Worm (Caenorhabditis elegans) whole organism, L1 larva: ENCODE data around the gene K09C4.7.

ENCODE experiments used
- C04F5.9 ChIP-seq: sonication (generic microtip); optimal IDR thresholded peaks from 2 replicates; lab custom pipeline; 2016; ENCODE audit warnings: missing genetic modification characterization, missing compliant biosample characterization
- F16B12.6 ChIP-seq: fragments of 150-350 bp; optimal IDR thresholded peaks from 2 replicates; lab custom pipeline; 2014; ENCODE audit warnings: missing biosample characterization, missing genetic modification characterization
- Y116A8C.19 ChIP-seq: sonication (generic microtip); optimal IDR thresholded peaks from 2 replicates; lab custom pipeline; 2016; ENCODE audit warnings: missing compliant biosample characterization, missing genetic modification characterization, borderline replicate concordance
- aha-1 ChIP-seq: fragments of 150-350 bp; optimal IDR thresholded peaks from 2 replicates; lab custom pipeline; 2014; ENCODE audit warnings: missing biosample characterization, missing genetic modification characterization
- ceh-88 ChIP-seq: fragments of 200-800 bp; sonication (Bioruptor generic); IDR thresholded peaks from 2 replicates; pipeline ENCODE4 v1.3.6; 2022; ENCODE audit warnings: missing genetic modification characterization, missing compliant biosample characterization
- ceh-90 ChIP-seq: sonication (generic microtip); optimal IDR thresholded peaks from 2 replicates; lab custom pipeline; 2016; ENCODE audit warnings: missing genetic modification characterization, missing compliant biosample characterization
- ces-1 ChIP-seq: fragments of 150-350 bp; optimal IDR thresholded peaks from 2 replicates; lab custom pipeline; 2014; ENCODE audit warnings: missing biosample characterization, missing genetic modification reagents, missing genetic modification characterization
- dpl-1 ChIP-seq, 3 experiments: fragments of 150-350 bp in 2 of 3; sonication (generic microtip) in 1 of 3; optimal IDR thresholded peaks; 2 replicates each; lab custom pipeline; 2014 to 2017; ENCODE audit warnings: missing biosample characterization in 3 of 3, missing genetic modification characterization in 3 of 3, missing genetic modification reagents in 3 of 3
- dsc-1 ChIP-seq: sonication (generic microtip); optimal IDR thresholded peaks from 2 replicates; lab custom pipeline; 2016; ENCODE audit warnings: mild to moderate bottlenecking, missing genetic modification characterization, missing compliant biosample characterization
- efl-1 ChIP-seq, 4 experiments: fragments of 150-350 bp; optimal IDR thresholded peaks in 3 of 4; peaks in 1 of 4; 1 replicate in 1 of 4; 2 replicates in 3 of 4; lab custom pipeline; 2014; ENCODE audit warnings: missing biosample characterization in 2 of 4, missing genetic modification characterization in 2 of 4, missing genetic modification reagents in 2 of 4
- efl-3 ChIP-seq: fragments of 200-800 bp; sonication (Bioruptor generic); optimal IDR thresholded peaks from 2 replicates; lab custom pipeline; 2018; ENCODE audit warnings: mild to moderate bottlenecking, missing genetic modification characterization, missing compliant biosample characterization
- fkh-4 ChIP-seq: sonication (generic microtip); optimal IDR thresholded peaks from 2 replicates; lab custom pipeline; 2016; ENCODE audit warnings: missing compliant biosample characterization, missing genetic modification characterization, borderline replicate concordance
- fkh-8 ChIP-seq: sonication (generic microtip); optimal IDR thresholded peaks from 2 replicates; lab custom pipeline; 2016; ENCODE audit warnings: mild to moderate bottlenecking, missing genetic modification characterization, missing compliant biosample characterization
- grh-1 ChIP-seq: fragments of 200-800 bp; sonication (Bioruptor generic); IDR thresholded peaks from 2 replicates; pipeline ENCODE4 v1.3.6; 2022; ENCODE audit warnings: missing genetic modification reagents, missing genetic modification characterization, missing compliant biosample characterization
- hlh-4 ChIP-seq: sonication (generic microtip); optimal IDR thresholded peaks from 2 replicates; lab custom pipeline; 2016; ENCODE audit warnings: mild to moderate bottlenecking, missing genetic modification characterization, missing compliant biosample characterization
- isw-1 ChIP-seq: fragments of 200-800 bp; sonication (Bioruptor generic); IDR thresholded peaks from 2 replicates; pipeline ENCODE4 v1.3.6; 2022; ENCODE audit warnings: missing genetic modification characterization, missing compliant biosample characterization
- jun-1 ChIP-seq: fragments of 150-350 bp; optimal IDR thresholded peaks from 2 replicates; lab custom pipeline; 2014; ENCODE audit warnings: missing biosample characterization, missing genetic modification reagents, missing genetic modification characterization
- lin-14 ChIP-seq: fragments of 200-800 bp; sonication (Bioruptor generic); optimal IDR thresholded peaks from 2 replicates; lab custom pipeline; 2018; ENCODE audit warnings: mild to moderate bottlenecking, missing genetic modification characterization, moderate library complexity, missing compliant biosample characterization
- lin-35 ChIP-seq, 2 experiments: fragments of 150-350 bp; optimal IDR thresholded peaks; 2 replicates each; lab custom pipeline; 2014; ENCODE audit warnings: missing biosample characterization in 2 of 2, missing genetic modification characterization in 2 of 2, missing genetic modification reagents in 2 of 2
- lin-39 ChIP-seq: fragments of 150-350 bp; optimal IDR thresholded peaks from 2 replicates; lab custom pipeline; 2014; ENCODE audit warnings: missing biosample characterization, missing genetic modification reagents, missing genetic modification characterization
- lsy-2 ChIP-seq, 2 experiments: fragments of 150-350 bp; optimal IDR thresholded peaks; 2 replicates each; lab custom pipeline; 2014; ENCODE audit warnings: missing biosample characterization in 2 of 2, missing genetic modification characterization in 2 of 2
- mef-2 ChIP-seq: fragments of 150-350 bp; optimal IDR thresholded peaks from 2 replicates; lab custom pipeline; 2014; ENCODE audit warnings: missing biosample characterization, missing genetic modification characterization
- mep-1 ChIP-seq: fragments of 150-350 bp; optimal IDR thresholded peaks from 2 replicates; lab custom pipeline; 2014; ENCODE audit warnings: missing biosample characterization, missing genetic modification characterization
- nhr-11 ChIP-seq: fragments of 150-350 bp; optimal IDR thresholded peaks from 2 replicates; lab custom pipeline; 2014; ENCODE audit warnings: missing biosample characterization, missing genetic modification characterization
- nhr-20 ChIP-seq: sonication (generic microtip); optimal IDR thresholded peaks from 2 replicates; lab custom pipeline; 2016; ENCODE audit warnings: mild to moderate bottlenecking, missing genetic modification characterization, missing compliant biosample characterization
- nhr-237 ChIP-seq: fragments of 150-350 bp; optimal IDR thresholded peaks from 2 replicates; lab custom pipeline; 2014; ENCODE audit warnings: missing biosample characterization, missing genetic modification characterization
- nhr-71 ChIP-seq: sonication (generic microtip); optimal IDR thresholded peaks from 2 replicates; lab custom pipeline; 2016; ENCODE audit warnings: mild to moderate bottlenecking, missing genetic modification characterization, moderate library complexity, missing compliant biosample characterization
- nhr-76 ChIP-seq: sonication (generic microtip); optimal IDR thresholded peaks from 2 replicates; lab custom pipeline; 2017; ENCODE audit warnings: missing biosample characterization, missing genetic modification characterization
- nhr-77 ChIP-seq: fragments of 150-350 bp; optimal IDR thresholded peaks from 2 replicates; lab custom pipeline; 2014; ENCODE audit warnings: missing biosample characterization, missing genetic modification characterization
- nhr-84 ChIP-seq: sonication (generic microtip); optimal IDR thresholded peaks from 2 replicates; lab custom pipeline; 2017; ENCODE audit warnings: missing biosample characterization, missing genetic modification characterization
- nhr-85 ChIP-seq: sonication (generic microtip); peaks from one replicate; lab custom pipeline; 2016; ENCODE audit warnings: missing genetic modification characterization, inconsistent platforms, missing compliant biosample characterization
- nhr-90 ChIP-seq: sonication (generic microtip); optimal IDR thresholded peaks from 2 replicates; lab custom pipeline; 2016; ENCODE audit warnings: mild to moderate bottlenecking, missing genetic modification characterization, missing compliant biosample characterization; ENCODE audit not compliant: poor library complexity
- pqm-1 ChIP-seq: sonication (generic microtip); optimal IDR thresholded peaks from 3 replicates; lab custom pipeline; 2017; ENCODE audit warnings: missing biosample characterization, missing genetic modification characterization
- rnt-1 ChIP-seq: sonication (generic microtip); optimal IDR thresholded peaks from 2 replicates; lab custom pipeline; 2016; ENCODE audit warnings: mild to moderate bottlenecking, missing genetic modification characterization, moderate library complexity, missing compliant biosample characterization
- snu-23 ChIP-seq: sonication (generic microtip); optimal IDR thresholded peaks from 2 replicates; lab custom pipeline; 2016; ENCODE audit warnings: missing genetic modification characterization, missing compliant biosample characterization
- sptf-1 ChIP-seq: fragments of 150-350 bp; optimal IDR thresholded peaks from 2 replicates; lab custom pipeline; 2014; ENCODE audit warnings: missing biosample characterization, missing genetic modification characterization
- swsn-7 ChIP-seq: sonication (generic microtip); optimal IDR thresholded peaks from 2 replicates; lab custom pipeline; 2016; ENCODE audit warnings: missing genetic modification characterization, missing compliant biosample characterization
- tlp-1 ChIP-seq: fragments of 150-350 bp; optimal IDR thresholded peaks from 2 replicates; lab custom pipeline; 2014; ENCODE audit warnings: missing biosample characterization, missing genetic modification characterization
- unc-130 ChIP-seq: fragments of 150-350 bp; optimal IDR thresholded peaks from 2 replicates; lab custom pipeline; 2017; ENCODE audit warnings: missing biosample characterization, missing genetic modification characterization, inconsistent platforms
- unc-30 ChIP-seq: sonication (generic microtip); optimal IDR thresholded peaks from 2 replicates; lab custom pipeline; 2017; ENCODE audit warnings: missing biosample characterization, missing genetic modification characterization
- unc-62 ChIP-seq: fragments of 150-350 bp; optimal IDR thresholded peaks from 2 replicates; lab custom pipeline; 2014; ENCODE audit warnings: missing biosample characterization, missing genetic modification reagents, missing genetic modification characterization
- vab-15 ChIP-seq: sonication (generic microtip); optimal IDR thresholded peaks from 2 replicates; lab custom pipeline; 2017; ENCODE audit warnings: missing genotype, mild to moderate bottlenecking, missing genetic modification characterization, missing compliant biosample characterization
- zag-1 ChIP-seq: fragments of 150-350 bp; optimal IDR thresholded peaks from 2 replicates; lab custom pipeline; 2014; ENCODE audit warnings: missing biosample characterization, missing genetic modification characterization
- ztf-11 ChIP-seq, 2 experiments: sonication (generic microtip); optimal IDR thresholded peaks; 2 replicates each; lab custom pipeline; 2016 to 2017; ENCODE audit warnings: missing genetic modification characterization in 2 of 2, missing biosample characterization in 1 of 2, missing compliant biosample characterization in 1 of 2

K09C4.7 gene

DNA sequence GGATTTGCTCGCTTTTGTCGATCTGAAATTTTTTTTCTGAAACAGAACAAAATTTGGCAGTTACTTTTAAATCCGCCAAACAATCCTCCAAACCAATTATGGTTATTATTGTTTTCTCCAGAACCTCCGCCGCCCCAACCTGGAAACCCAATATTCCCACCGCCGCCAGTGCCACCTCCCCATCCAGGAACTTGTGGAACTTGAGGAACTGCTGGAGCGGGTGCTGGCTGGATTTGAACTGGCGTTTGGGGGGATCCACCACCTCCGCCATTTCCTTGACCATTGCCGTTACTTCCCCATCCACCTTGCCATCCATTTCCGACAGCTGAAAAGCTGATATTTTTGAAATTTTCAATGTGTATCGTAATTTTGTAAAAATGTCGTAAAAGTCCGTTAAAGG lies 24.9 kb upstream of the K09C4.7 start:
- no peak for TF ChIP-seq zag-1 (tag; lab: Kevin White, UChicago)
- TF ChIP-seq lin-39: no peak
- no peak for TF ChIP-seq nhr-71 (tag; lab: Kevin White, UChicago)
- no peak for TF ChIP-seq unc-30 (tag; lab: Kevin White, UChicago)
- TF ChIP-seq F16B12.6: no peak
- no peak for TF ChIP-seq tlp-1 (tag; lab: Kevin White, UChicago)
- no peak for TF ChIP-seq ceh-90
- TF ChIP-seq efl-3 (GFP tag; lab: Kevin White, UChicago): no peak
- TF ChIP-seq swsn-7 (tag; lab: Kevin White, UChicago): no peak

ce11 chrX:3250481-3251091 lies 22.1 kb upstream of the K09C4.7 start, which contains the start of gene pqn-37:
Gene pqn-37 (minus strand): TSS chrX:3250531.
- peak; percentile 55 for TF ChIP-seq nhr-85 (tag; lab: Kevin White, UChicago)
- TF ChIP-seq dsc-1 (tag; lab: Kevin White, UChicago): no peak
- TF ChIP-seq nhr-71 (tag; lab: Kevin White, UChicago): peak; percentile 42
- no peak for TF ChIP-seq dpl-1 (GFP tag; optimal IDR thresholded peaks at IDR 0.05; lab: Kevin White, UChicago)
- TF ChIP-seq lin-14: peak; percentile 17

DNA sequence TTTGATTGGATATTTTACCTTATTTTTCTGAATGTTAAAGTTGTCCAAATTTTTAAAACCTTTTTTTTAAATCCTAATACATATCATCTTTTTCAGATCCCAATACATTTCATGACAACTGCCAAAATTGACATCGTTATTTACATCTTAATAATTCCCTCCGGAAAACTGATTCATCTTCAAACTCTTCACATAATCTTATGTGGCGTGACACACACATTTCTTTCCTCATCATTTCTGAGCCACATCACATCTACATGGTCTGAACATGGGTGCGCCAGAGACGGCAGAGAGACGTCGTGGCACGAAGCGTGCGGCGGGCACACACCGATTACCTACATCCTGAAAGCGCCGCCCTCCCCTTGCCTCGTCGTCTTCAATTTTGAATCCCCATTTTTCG lies 20.2 kb upstream of the K09C4.7 start, which contains the start of gene tba-9:
tba-9 (plus strand) TSS at position 301 of the 400 bp plus-strand sequence.
- TF ChIP-seq mef-2 (tag; lab: Kevin White, UChicago): no peak
- TF ChIP-seq vab-15 (tag; lab: Kevin White, UChicago): no peak
- TF ChIP-seq nhr-77 (tag; lab: Kevin White, UChicago): no peak
- no peak for TF ChIP-seq nhr-84 (tag; lab: Kevin White, UChicago)
- no peak for TF ChIP-seq ces-1 (GFP tag; lab: Kevin White, UChicago)
- TF ChIP-seq rnt-1 (tag; lab: Kevin White, UChicago): no peak
- peak; percentile 16 for TF ChIP-seq lin-14
- no peak for TF ChIP-seq zag-1 (tag; lab: Kevin White, UChicago)
- no peak for TF ChIP-seq lin-35 (GFP tag; optimal IDR thresholded peaks at IDR 0.05; lab: Kevin White, UChicago)
- TF ChIP-seq nhr-76 (tag; lab: Kevin White, UChicago): no peak
- no peak for TF ChIP-seq ztf-11 (tag; optimal IDR thresholded peaks at IDR 0.05; lab: Kevin White, UChicago)
- no peak for TF ChIP-seq C04F5.9 (tag; lab: Kevin White, UChicago)
- TF ChIP-seq fkh-8: peak; percentile 28
- TF ChIP-seq snu-23 (GFP tag; lab: Kevin White, UChicago): no peak

DNA sequence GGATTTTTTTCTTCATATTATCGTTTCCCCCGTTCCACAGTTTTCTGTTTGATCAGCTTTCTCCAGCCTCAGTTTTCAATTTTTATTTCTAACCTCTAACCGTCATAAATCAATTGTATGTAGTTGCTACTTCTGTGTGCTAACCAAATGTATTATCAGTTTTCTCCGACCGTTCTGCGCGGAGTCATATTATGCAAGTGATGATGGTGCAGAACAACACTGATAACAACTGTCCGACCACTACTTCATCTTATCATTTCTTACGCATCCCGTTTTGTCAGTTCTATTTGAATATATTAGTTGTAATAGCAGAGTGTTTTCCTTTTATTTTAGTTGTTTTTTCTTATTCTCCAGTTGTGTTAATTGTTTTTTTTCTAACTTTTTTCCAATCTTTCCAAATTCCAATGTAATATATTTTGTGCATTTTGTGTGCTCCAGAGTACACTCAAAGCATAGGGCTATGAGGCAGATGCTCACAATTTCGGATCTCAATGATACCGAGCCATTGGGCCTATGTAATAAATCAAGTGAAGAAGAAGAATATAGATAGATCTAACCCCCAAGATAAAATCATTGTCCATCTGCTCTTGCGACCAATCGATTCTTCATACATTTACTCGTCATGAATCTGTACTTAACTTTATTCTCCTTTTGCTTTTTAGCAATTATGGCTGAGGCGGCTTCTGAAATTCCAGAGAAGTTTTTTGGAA lies 15.7 kb upstream of the K09C4.7 start, which contains the start of gene lbp-3:
lbp-3 (plus strand) TSS at position 589 of the 710 bp plus-strand sequence.
- TF ChIP-seq grh-1 (GFP tag; lab: Robert Waterston, UW) (no peak), isw-1 (GFP tag; lab: Robert Waterston, UW) (no peak), nhr-90 (peak; percentile 7), Y116A8C.19 (tag; lab: Kevin White, UChicago) (no peak), ztf-11 (tag; optimal IDR thresholded peaks at IDR 0.05; lab: Kevin White, UChicago) (no peak), lin-14 (peak; percentile 41), tlp-1 (tag; lab: Kevin White, UChicago) (no peak), fkh-4 (tag; lab: Kevin White, UChicago) (no peak), efl-1 (optimal IDR thresholded peaks at IDR 0.05; lab: Kevin White, UChicago) (no peak), efl-1 (GFP tag; optimal IDR thresholded peaks at IDR 0.05 in 1 of 2; lab: Kevin White, UChicago) (no peak), snu-23 (GFP tag; lab: Kevin White, UChicago) (no peak), ceh-88 (no peak), aha-1 (tag; lab: Kevin White, UChicago) (no peak), C04F5.9 (tag; lab: Kevin White, UChicago) (no peak), sptf-1 (tag; lab: Kevin White, UChicago) (no peak), F16B12.6 (no peak), hlh-4 (tag; lab: Kevin White, UChicago) (no peak), rnt-1 (tag; lab: Kevin White, UChicago) (peak; percentile 32), nhr-237 (tag; lab: Kevin White, UChicago) (no peak), nhr-84 (tag; lab: Kevin White, UChicago) (no peak), lsy-2 (tag; optimal IDR thresholded peaks at IDR 0.05; lab: Kevin White, UChicago) (no peak), nhr-11 (tag; lab: Kevin White, UChicago) (no peak), nhr-20 (peak; percentile 53), unc-62 (no peak), nhr-85 (tag; lab: Kevin White, UChicago) (no peak), pqm-1 (tag; lab: Kevin White, UChicago) (peak; percentile 99), unc-130 (tag; lab: Kevin White, UChicago) (no peak), mep-1 (tag; lab: Kevin White, UChicago) (no peak), jun-1 (tag; lab: Kevin White, UChicago) (peak; percentile 1)
